Worm (Caenorhabditis elegans): ENCODE results near the gene sru-25.

DNA sequence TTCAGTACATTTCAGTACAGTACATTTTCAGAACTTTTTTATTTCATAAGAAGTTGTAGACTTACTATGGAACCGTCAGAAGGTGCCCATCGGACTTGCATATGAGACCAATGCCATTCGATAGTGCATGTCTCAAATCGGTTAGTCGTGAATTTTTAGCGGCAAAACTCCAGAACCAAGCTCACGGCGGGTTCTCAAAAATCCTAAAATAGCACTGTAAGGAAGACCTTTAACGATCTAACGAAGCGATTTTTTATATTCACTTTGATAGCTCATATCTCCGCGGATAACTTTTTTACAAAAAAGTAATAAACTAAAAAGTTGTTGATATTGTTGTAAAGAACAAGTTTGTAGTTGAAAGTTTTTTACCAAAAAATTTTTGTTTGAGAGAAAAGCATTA is at the start of gene sru-25:
- TF ChIP-seq pros-1 (tag; optimal IDR thresholded peaks at IDR 0.05) = no peak
- no peak for TF ChIP-seq pha-2 (tag; optimal IDR thresholded peaks at IDR 0.05)
- no peak for TF ChIP-seq unc-42 (tag; optimal IDR thresholded peaks at IDR 0.05)
- TF ChIP-seq fkh-6 (tag; optimal IDR thresholded peaks at IDR 0.05) = no peak
- TF ChIP-seq sox-4 (tag; optimal IDR thresholded peaks at IDR 0.05) = no peak
- TF ChIP-seq pqm-1 (tag; optimal IDR thresholded peaks at IDR 0.05) = no peak

All from whole organism, late embryonic.